Worm (Caenorhabditis elegans): ENCODE data around the gene ssr-2.

DNA sequence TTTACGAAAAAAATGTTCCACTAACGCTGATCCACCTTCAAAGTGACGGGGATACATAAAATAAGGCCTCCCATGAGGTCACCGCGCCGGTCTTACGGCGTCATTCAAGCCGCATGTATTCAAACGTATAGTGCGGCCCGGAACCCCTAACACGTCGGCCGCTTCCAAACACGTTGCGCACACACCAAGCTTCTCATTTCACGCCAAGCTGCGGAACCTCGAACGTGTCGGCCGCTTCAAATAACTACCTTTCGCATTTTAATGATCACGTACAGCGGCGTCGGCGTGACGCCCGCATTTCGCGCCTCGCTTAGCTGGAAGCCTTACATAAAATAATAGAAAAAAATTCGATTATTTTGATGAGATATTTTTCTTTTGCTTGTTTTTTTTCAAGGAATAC is 16.0 kb upstream of the ssr-2 start:
- TF ChIP-seq nhr-12 (tag; optimal IDR thresholded peaks at IDR 0.05): no peak
- no peak for TF ChIP-seq unc-39 (tag; optimal IDR thresholded peaks at IDR 0.05)
- TF ChIP-seq zip-8 (tag; optimal IDR thresholded peaks at IDR 0.05): no peak
- no peak for TF ChIP-seq lsy-2 (tag; optimal IDR thresholded peaks at IDR 0.05)
- no peak for TF ChIP-seq pha-4 (tag; optimal IDR thresholded peaks at IDR 0.05)
- no peak for TF ChIP-seq nhr-28 (tag; optimal IDR thresholded peaks at IDR 0.05)
- TF ChIP-seq nhr-76 (tag; optimal IDR thresholded peaks at IDR 0.05): no peak
- no peak for TF ChIP-seq lin-13 (tag; optimal IDR thresholded peaks at IDR 0.05)
